Worm (Caenorhabditis elegans): ENCODE data around the gene F58F12.4.
A peak's percentile ranks its signal among the peaks of the same experiment; 100 is the strongest.

Gene F58F12.4

DNA sequence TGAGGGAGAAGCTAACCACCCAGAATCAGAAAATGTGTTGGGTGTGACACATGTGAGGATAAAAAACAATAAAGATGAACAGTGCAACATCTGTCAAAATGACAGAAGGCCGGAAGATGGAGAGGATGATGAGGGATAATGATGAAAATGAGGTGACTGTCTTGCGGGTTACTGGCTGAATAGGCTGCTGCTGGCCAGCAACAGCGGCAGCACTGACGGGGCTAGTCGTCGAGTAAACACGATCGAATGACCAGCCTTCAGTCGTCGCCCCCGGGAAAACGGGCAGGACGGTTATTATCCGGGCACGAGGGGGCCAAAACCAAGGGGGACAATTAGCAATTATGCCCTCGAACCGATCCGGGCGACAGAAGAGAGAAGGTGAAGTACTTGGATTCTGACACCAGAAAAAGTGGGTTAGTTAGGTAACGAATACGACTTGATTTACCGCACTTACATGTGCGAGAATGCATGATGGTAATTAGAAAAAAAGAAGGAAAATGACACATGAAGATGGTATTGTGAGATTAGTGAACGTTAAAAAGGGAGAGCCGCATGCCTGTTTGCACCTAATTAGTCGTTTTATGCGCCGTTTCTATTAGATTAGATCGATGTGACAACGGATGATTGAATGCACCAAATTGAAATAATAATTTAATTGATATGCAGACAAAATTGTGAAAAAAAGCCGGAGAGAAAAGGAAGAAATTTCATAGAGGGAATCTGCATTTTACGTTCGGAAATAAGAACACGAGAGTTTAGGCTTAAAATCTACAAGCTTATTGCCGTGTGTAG lies 25.3 kb downstream of the F58F12.4 start:
- TF ChIP-seq ztf-29 (GFP tag; IDR thresholded peaks at IDR 0.05) = no peak
- TF ChIP-seq ztf-23 (GFP tag; IDR thresholded peaks at IDR 0.05) = no peak
- no peak for TF ChIP-seq med-1 (GFP tag; optimal IDR thresholded peaks at IDR 0.05; ENCODE audit: insufficient read depth)
- 0 out of 2 replicates have a peak, but pooled peaks have one; percentile 53 for TF ChIP-seq tab-1 (GFP tag; IDR thresholded peaks at IDR 0.05)
- TF ChIP-seq flt-1 (GFP tag; IDR thresholded peaks at IDR 0.05) = 0 out of 2 replicates have a peak, but pooled peaks have one; percentile 49

DNA sequence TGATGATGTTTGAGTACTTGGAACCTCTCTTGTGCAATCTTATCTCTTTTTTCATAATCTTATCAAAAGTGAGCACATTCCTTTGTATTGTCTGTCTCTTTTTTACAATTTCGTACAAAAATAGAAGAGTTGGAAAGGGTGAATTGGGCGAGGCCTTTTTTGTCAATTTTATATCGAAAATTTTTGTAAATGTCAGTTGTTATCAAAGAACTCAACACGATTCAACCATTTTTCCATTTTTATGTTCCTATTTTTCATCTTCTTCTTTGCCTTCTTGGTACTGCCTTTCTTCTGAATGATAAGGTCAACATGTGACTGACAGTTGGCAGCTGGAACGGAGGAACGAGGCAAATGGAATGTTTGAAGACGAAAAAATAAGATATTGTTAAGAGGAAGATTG lies 27.2 kb downstream of the F58F12.4 start:
- TF ChIP-seq cog-1 (tag; optimal IDR thresholded peaks at IDR 0.05) (no peak), med-1 (GFP tag; optimal IDR thresholded peaks at IDR 0.05; ENCODE audit: insufficient read depth) (no peak), ztf-23 (GFP tag; IDR thresholded peaks at IDR 0.05) (no peak), T22C8.4 (GFP tag; IDR thresholded peaks at IDR 0.05) (no peak), klf-2 (GFP tag; conservative IDR thresholded peaks at IDR 0.05) (no peak), ztf-29 (GFP tag; IDR thresholded peaks at IDR 0.05) (no peak), flt-1 (GFP tag; IDR thresholded peaks at IDR 0.05) (no peak), ref-1 (GFP tag; conservative IDR thresholded peaks at IDR 0.05) (no peak), tab-1 (GFP tag; IDR thresholded peaks at IDR 0.05) (no peak)

ce11 chrII:6417999-6418398 lies 31.4 kb downstream of the F58F12.4 start:
- no peak for TF ChIP-seq ztf-23 (GFP tag; IDR thresholded peaks at IDR 0.05)
- no peak for TF ChIP-seq T22C8.4 (GFP tag; IDR thresholded peaks at IDR 0.05)
- TF ChIP-seq med-1 (GFP tag; optimal IDR thresholded peaks at IDR 0.05; ENCODE audit: insufficient read depth) = no peak
- TF ChIP-seq cog-1 (tag; optimal IDR thresholded peaks at IDR 0.05) = no peak
- TF ChIP-seq ref-1 (GFP tag; conservative IDR thresholded peaks at IDR 0.05) = no peak
- TF ChIP-seq ztf-29 (GFP tag; IDR thresholded peaks at IDR 0.05) = no peak
- TF ChIP-seq klf-2 (GFP tag; conservative IDR thresholded peaks at IDR 0.05) = no peak
- no peak for TF ChIP-seq tab-1 (GFP tag; IDR thresholded peaks at IDR 0.05)
- no peak for TF ChIP-seq flt-1 (GFP tag; IDR thresholded peaks at IDR 0.05)

ce11 chrII:6419163-6419562 lies 32.6 kb downstream of the F58F12.4 start:
- TF ChIP-seq T22C8.4 (GFP tag; IDR thresholded peaks at IDR 0.05) (no peak), ref-1 (GFP tag; conservative IDR thresholded peaks at IDR 0.05) (no peak), cog-1 (tag; optimal IDR thresholded peaks at IDR 0.05) (no peak), tab-1 (GFP tag; IDR thresholded peaks at IDR 0.05) (no peak), ztf-23 (GFP tag; IDR thresholded peaks at IDR 0.05) (no peak), med-1 (GFP tag; optimal IDR thresholded peaks at IDR 0.05; ENCODE audit: insufficient read depth) (no peak), flt-1 (GFP tag; IDR thresholded peaks at IDR 0.05) (no peak), ztf-29 (GFP tag; IDR thresholded peaks at IDR 0.05) (no peak), klf-2 (GFP tag; conservative IDR thresholded peaks at IDR 0.05) (no peak)

DNA sequence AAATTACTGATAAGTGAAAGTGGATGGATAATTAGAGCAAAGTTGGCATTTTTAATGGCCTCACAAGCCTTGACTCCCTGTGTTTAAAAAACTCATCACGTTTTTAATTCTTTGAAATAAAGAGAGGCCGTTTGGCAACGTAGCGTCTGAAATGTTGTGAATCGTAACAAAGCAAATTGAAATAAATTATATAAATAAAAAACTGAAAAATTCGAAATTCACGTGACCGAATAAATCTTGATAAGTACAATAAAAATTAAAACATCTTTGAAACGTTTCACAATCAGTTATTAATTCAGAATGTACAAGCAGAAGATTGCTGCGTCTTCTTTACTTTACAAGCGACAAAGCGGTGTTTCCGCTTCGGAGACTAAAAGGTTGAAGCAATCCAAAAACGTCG lies 36.2 kb downstream of the F58F12.4 start, which contains the start of gene K03H9.3:
Gene K03H9.3 (plus strand): TSS at position 301 of the 400 bp plus-strand sequence.
- TF ChIP-seq cog-1 (tag; optimal IDR thresholded peaks at IDR 0.05) (no peak), ztf-23 (GFP tag; IDR thresholded peaks at IDR 0.05) (no peak), klf-2 (GFP tag; conservative IDR thresholded peaks at IDR 0.05) (no peak), ztf-29 (GFP tag; IDR thresholded peaks at IDR 0.05) (no peak), med-1 (GFP tag; optimal IDR thresholded peaks at IDR 0.05; ENCODE audit: insufficient read depth) (no peak), T22C8.4 (GFP tag; IDR thresholded peaks at IDR 0.05) (no peak), tab-1 (GFP tag; IDR thresholded peaks at IDR 0.05) (no peak), ref-1 (GFP tag; conservative IDR thresholded peaks at IDR 0.05) (no peak), flt-1 (GFP tag; IDR thresholded peaks at IDR 0.05) (no peak)

DNA sequence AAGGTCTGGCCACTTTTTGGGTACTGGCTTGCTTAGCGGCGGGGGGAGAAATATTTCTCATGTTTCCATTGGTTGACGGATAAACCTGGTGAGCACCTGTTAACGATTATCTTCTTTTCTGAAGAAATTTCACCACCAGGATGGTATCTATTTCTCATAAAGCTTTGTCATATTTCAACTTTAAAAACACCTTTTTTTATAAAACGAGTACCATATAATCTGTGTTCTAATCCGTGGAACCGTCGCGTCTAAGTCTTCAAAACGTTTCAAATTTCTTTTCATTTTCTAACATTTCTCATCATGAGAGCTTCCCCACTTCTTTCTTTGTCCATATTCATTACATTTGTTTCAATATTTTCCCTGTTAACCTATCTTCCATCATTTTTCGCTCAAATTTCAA lies 39.4 kb downstream of the F58F12.4 start, which contains the start of gene col-75:
Gene col-75 (plus strand): TSS at position 301 of the 400 bp plus-strand sequence.
- TF ChIP-seq ztf-29 (GFP tag; IDR thresholded peaks at IDR 0.05) (no peak), tab-1 (GFP tag; IDR thresholded peaks at IDR 0.05) (no peak), klf-2 (GFP tag; conservative IDR thresholded peaks at IDR 0.05) (no peak), ztf-23 (GFP tag; IDR thresholded peaks at IDR 0.05) (no peak), cog-1 (tag; optimal IDR thresholded peaks at IDR 0.05) (no peak), ref-1 (GFP tag; conservative IDR thresholded peaks at IDR 0.05) (no peak), T22C8.4 (GFP tag; IDR thresholded peaks at IDR 0.05) (no peak), med-1 (GFP tag; optimal IDR thresholded peaks at IDR 0.05; ENCODE audit: insufficient read depth) (no peak), flt-1 (GFP tag; IDR thresholded peaks at IDR 0.05) (no peak)

- TF ChIP-seq med-1 (GFP tag; optimal IDR thresholded peaks at IDR 0.05; ENCODE audit: insufficient read depth) (no peak), klf-2 (GFP tag; conservative IDR thresholded peaks at IDR 0.05) (no peak), cog-1 (tag; optimal IDR thresholded peaks at IDR 0.05) (no peak), T22C8.4 (GFP tag; IDR thresholded peaks at IDR 0.05) (no peak), ztf-29 (GFP tag; IDR thresholded peaks at IDR 0.05) (no peak), tab-1 (GFP tag; IDR thresholded peaks at IDR 0.05) (no peak), ref-1 (GFP tag; conservative IDR thresholded peaks at IDR 0.05) (no peak), ztf-23 (GFP tag; IDR thresholded peaks at IDR 0.05) (no peak), flt-1 (GFP tag; IDR thresholded peaks at IDR 0.05) (no peak)
Observed at ce11 chrII:6436845-6437244, 50.3 kb downstream of the F58F12.4 start.
